Worm (Caenorhabditis elegans) whole organism, late embryonic: Measurements from ENCODE around the gene sru-6.

Source experiments
- C38D4.7 ChIP-seq: fragments of 200-800 bp; sonication (Bioruptor generic); optimal IDR thresholded peaks from 2 replicates; lab custom pipeline; 2018; ENCODE audit warnings: mild to moderate bottlenecking, missing genetic modification characterization, moderate library complexity, missing compliant biosample characterization
- F13H6.1 ChIP-seq: sonication (generic microtip); optimal IDR thresholded peaks from 2 replicates; lab custom pipeline; 2016; ENCODE audit warnings: missing genetic modification characterization, missing compliant biosample characterization
- K02D7.2 ChIP-seq: sonication (generic microtip); optimal IDR thresholded peaks from 2 replicates; lab custom pipeline; 2017; ENCODE audit warnings: mild to moderate bottlenecking, missing genetic modification characterization, missing compliant biosample characterization
- ahr-1 ChIP-seq: sonication (generic microtip); optimal IDR thresholded peaks from 2 replicates; lab custom pipeline; 2016; ENCODE audit warnings: missing genetic modification characterization, missing compliant biosample characterization
- ceh-14 ChIP-seq: sonication (generic microtip); optimal IDR thresholded peaks from 2 replicates; lab custom pipeline; 2016; ENCODE audit warnings: missing genotype, missing genetic modification characterization, missing compliant biosample characterization
- ceh-18 ChIP-seq: sonication (generic microtip); optimal IDR thresholded peaks from 2 replicates; lab custom pipeline; 2016; ENCODE audit warnings: missing genetic modification characterization, missing compliant biosample characterization
- ceh-2 ChIP-seq: sonication (generic microtip); optimal IDR thresholded peaks from 2 replicates; lab custom pipeline; 2016; ENCODE audit warnings: missing genotype, missing genetic modification characterization, missing compliant biosample characterization
- ceh-24 ChIP-seq: sonication (generic microtip); optimal IDR thresholded peaks from 2 replicates; lab custom pipeline; 2016; ENCODE audit warnings: mild to moderate bottlenecking, missing genetic modification characterization, missing compliant biosample characterization
- ceh-31 ChIP-seq: sonication (generic microtip); optimal IDR thresholded peaks from 2 replicates; lab custom pipeline; 2016; ENCODE audit warnings: missing genetic modification characterization, missing compliant biosample characterization
- ceh-9 ChIP-seq: sonication (generic microtip); optimal IDR thresholded peaks from 2 replicates; lab custom pipeline; 2016; ENCODE audit warnings: mild to moderate bottlenecking, missing genetic modification characterization, inconsistent platforms, missing compliant biosample characterization
- che-1 ChIP-seq: sonication (generic microtip); optimal IDR thresholded peaks from 2 replicates; lab custom pipeline; 2016; ENCODE audit warnings: mild to moderate bottlenecking, missing genetic modification characterization, missing compliant biosample characterization
- dmd-4 ChIP-seq: sonication (generic microtip); optimal IDR thresholded peaks from 2 replicates; lab custom pipeline; 2016; ENCODE audit warnings: borderline replicate concordance, missing genetic modification characterization, missing compliant biosample characterization
- dve-1 ChIP-seq: sonication (generic microtip); optimal IDR thresholded peaks from 2 replicates; lab custom pipeline; 2017; ENCODE audit warnings: antibody characterized with exemption, mild to moderate bottlenecking, missing genetic modification characterization, missing compliant biosample characterization
- fax-1 ChIP-seq: sonication (generic microtip); optimal IDR thresholded peaks from 2 replicates; lab custom pipeline; 2016; ENCODE audit warnings: missing genotype, missing genetic modification characterization, missing compliant biosample characterization
- fkh-6 ChIP-seq: sonication (generic microtip); optimal IDR thresholded peaks from 2 replicates; lab custom pipeline; 2016; ENCODE audit warnings: missing genetic modification characterization, missing compliant biosample characterization
- hlh-30 ChIP-seq: sonication (generic microtip); optimal IDR thresholded peaks from 2 replicates; lab custom pipeline; 2017; ENCODE audit warnings: antibody characterized with exemption, missing genetic modification characterization, missing compliant biosample characterization; ENCODE audit not compliant: insufficient read depth
- hlh-8 ChIP-seq: sonication (generic microtip); optimal IDR thresholded peaks from 2 replicates; lab custom pipeline; 2016; ENCODE audit warnings: missing genotype, missing genetic modification characterization, missing compliant biosample characterization
- lim-6 ChIP-seq: sonication (generic microtip); optimal IDR thresholded peaks from 2 replicates; lab custom pipeline; 2016; ENCODE audit warnings: missing genetic modification characterization, missing compliant biosample characterization
- madf-2 ChIP-seq: sonication (generic microtip); optimal IDR thresholded peaks from 2 replicates; lab custom pipeline; 2017; ENCODE audit warnings: missing genetic modification characterization, missing compliant biosample characterization
- nfya-1 ChIP-seq: sonication (generic microtip); optimal IDR thresholded peaks from 2 replicates; lab custom pipeline; 2017; ENCODE audit warnings: missing genetic modification characterization, mild to moderate bottlenecking, missing compliant biosample characterization, antibody characterized with exemption, moderate library complexity
- nhr-11 ChIP-seq: fragments of 150-350 bp; optimal IDR thresholded peaks from 2 replicates; lab custom pipeline; 2014; ENCODE audit warnings: missing biosample characterization, missing genetic modification characterization
- odd-2 ChIP-seq: sonication (generic microtip); optimal IDR thresholded peaks from 2 replicates; lab custom pipeline; 2017; ENCODE audit warnings: antibody characterized with exemption, mild to moderate bottlenecking, missing genetic modification characterization, missing compliant biosample characterization
- pag-3 ChIP-seq: sonication (generic microtip); optimal IDR thresholded peaks from 2 replicates; lab custom pipeline; 2016; ENCODE audit warnings: missing compliant biosample characterization, missing genetic modification characterization, borderline replicate concordance
- pat-9 ChIP-seq: fragments of 200-800 bp; sonication (Bioruptor generic); optimal IDR thresholded peaks from 2 replicates; lab custom pipeline; 2018; ENCODE audit warnings: mild to moderate bottlenecking, missing genetic modification characterization, moderate library complexity, missing compliant biosample characterization
- pax-1 ChIP-seq: fragments of 150-350 bp; optimal IDR thresholded peaks from 2 replicates; lab custom pipeline; 2014; ENCODE audit warnings: missing biosample characterization, missing genetic modification characterization
- pha-2 ChIP-seq: sonication (generic microtip); optimal IDR thresholded peaks from 2 replicates; lab custom pipeline; 2017; ENCODE audit warnings: mild to moderate bottlenecking, missing genetic modification characterization, missing compliant biosample characterization
- pha-4 ChIP-seq: fragments of 150-350 bp; optimal IDR thresholded peaks from 2 replicates; lab custom pipeline; 2018; ENCODE audit warnings: missing biosample characterization, missing genetic modification reagents, missing genetic modification characterization
- pqm-1 ChIP-seq: sonication (generic microtip); optimal IDR thresholded peaks from 2 replicates; lab custom pipeline; 2016; ENCODE audit warnings: missing genetic modification characterization, missing compliant biosample characterization
- rnt-1 ChIP-seq: sonication (generic microtip); optimal IDR thresholded peaks from 2 replicates; lab custom pipeline; 2016; ENCODE audit warnings: missing genetic modification characterization, missing compliant biosample characterization
- syd-9 ChIP-seq: sonication (generic microtip); optimal IDR thresholded peaks from 2 replicates; lab custom pipeline; 2016; ENCODE audit warnings: mild to moderate bottlenecking, missing genetic modification characterization, moderate library complexity, missing compliant biosample characterization
- tbx-7 ChIP-seq: sonication (generic microtip); optimal IDR thresholded peaks from 2 replicates; lab custom pipeline; 2016; ENCODE audit warnings: missing genotype, missing genetic modification characterization, missing compliant biosample characterization
- ttx-3 ChIP-seq: sonication (generic microtip); optimal IDR thresholded peaks from 2 replicates; lab custom pipeline; 2016; ENCODE audit warnings: missing genetic modification reagents, missing genetic modification characterization, missing compliant biosample characterization
- unc-3 ChIP-seq, 2 experiments: fragments of 200-800 bp in 1 of 2; sonication (Bioruptor generic) in 1 of 2; sonication (generic microtip) in 1 of 2; conservative IDR thresholded peaks in 1 of 2; optimal IDR thresholded peaks in 1 of 2; 2 replicates each; pipeline versions ENCODE4 v1.3.6 to Lab custom; 2016 to 2022; ENCODE audit warnings: missing compliant biosample characterization in 2 of 2, missing genetic modification characterization in 2 of 2, missing genetic modification reagents in 1 of 2
- unc-42 ChIP-seq: sonication (generic microtip); optimal IDR thresholded peaks from 2 replicates; lab custom pipeline; 2016; ENCODE audit warnings: missing genotype, missing genetic modification characterization, missing compliant biosample characterization
- unc-86 ChIP-seq: sonication (generic microtip); optimal IDR thresholded peaks from 2 replicates; lab custom pipeline; 2016; ENCODE audit warnings: missing genetic modification characterization, missing compliant biosample characterization
- zip-5 ChIP-seq: sonication (generic microtip); optimal IDR thresholded peaks from 2 replicates; lab custom pipeline; 2016; ENCODE audit warnings: missing genetic modification characterization, missing compliant biosample characterization

sru-6 gene

DNA sequence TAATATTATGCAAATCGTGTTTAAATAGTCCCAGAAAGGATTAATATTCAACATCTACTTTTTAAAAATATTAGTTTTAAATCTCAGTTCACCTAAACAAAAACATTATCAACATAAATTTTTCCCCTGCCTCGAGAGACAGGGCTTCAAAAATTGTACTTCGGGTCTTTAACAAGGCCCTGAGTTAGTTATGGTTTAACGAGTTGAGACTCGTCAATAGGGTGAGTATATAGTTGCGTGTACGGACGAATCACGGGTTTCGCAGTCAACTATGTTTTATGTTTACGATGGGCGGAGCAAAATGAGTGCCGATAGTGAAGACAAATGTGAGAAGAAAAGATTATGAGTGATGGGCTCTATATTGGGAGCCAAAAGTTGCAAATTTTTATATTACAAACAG lies 21.2 kb downstream of the sru-6 start:
- TF ChIP-seq F13H6.1 (tag; lab: Kevin White, UChicago) (no peak), tbx-7 (tag; lab: Kevin White, UChicago) (no peak), lim-6 (tag; lab: Kevin White, UChicago) (no peak), unc-86 (tag; lab: Kevin White, UChicago) (no peak), ceh-9 (no peak), syd-9 (no peak)
- TF ChIP-seq, all 69 proteins: peak for 0

DNA sequence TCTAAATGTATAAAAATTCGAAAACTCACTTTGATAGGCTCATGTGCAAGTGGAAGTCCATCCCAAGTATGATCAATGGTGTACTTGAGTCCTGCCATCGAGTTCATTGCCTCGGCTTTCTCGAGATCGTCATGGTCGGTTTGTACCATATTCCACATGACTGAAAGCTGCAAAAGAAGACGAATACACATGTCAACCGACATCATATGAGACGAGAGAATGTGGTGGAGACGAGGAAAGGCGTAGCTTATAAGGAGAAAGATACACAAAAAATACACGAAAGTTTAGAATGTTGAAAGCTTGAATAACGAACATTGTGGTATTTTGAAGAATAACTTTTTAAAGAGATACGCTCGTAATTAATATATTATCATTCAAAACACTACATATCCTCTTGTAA lies 22.4 kb downstream of the sru-6 start, which contains the start of gene C33A12.3:
Gene C33A12.3, minus strand, starts transcription at position 167 of the 400 bp plus-strand sequence.
- TF ChIP-seq fkh-6 (tag; lab: Kevin White, UChicago) (no peak), fax-1 (tag; lab: Kevin White, UChicago) (no peak), pat-9 (tag; lab: Kevin White, UChicago) (no peak), pqm-1 (tag; lab: Kevin White, UChicago) (no peak), dve-1 (tag; lab: Kevin White, UChicago) (no peak), unc-3 (GFP tag; conservative IDR thresholded peaks at IDR 0.05; lab: Robert Waterston, UW) (no peak), unc-3 (tag; optimal IDR thresholded peaks at IDR 0.05; lab: Kevin White, UChicago) (no peak), pha-4 (tag; lab: Kevin White, UChicago) (no peak), ceh-24 (no peak), pag-3 (tag; lab: Kevin White, UChicago) (no peak), zip-5 (no peak), madf-2 (tag; lab: Kevin White, UChicago) (no peak), ceh-2 (tag; lab: Kevin White, UChicago) (no peak), hlh-8 (tag; lab: Kevin White, UChicago) (no peak), nfya-1 (no peak), F13H6.1 (tag; lab: Kevin White, UChicago) (no peak), K02D7.2 (tag; lab: Kevin White, UChicago) (no peak), pha-2 (tag; lab: Kevin White, UChicago) (no peak), ceh-18 (tag; lab: Kevin White, UChicago) (no peak)
- TF ChIP-seq, all 69 proteins: peak for 0

- TF ChIP-seq hlh-30 = peak; percentile 76
- peak; percentile 15 for TF ChIP-seq rnt-1 (tag; lab: Kevin White, UChicago)
- no peak for TF ChIP-seq ceh-31 (tag; lab: Kevin White, UChicago)
Measured at ce11 chrIV:9513360-9513777, 22.9 kb downstream of the sru-6 start.

ce11 chrIV:9514132-9514531 lies 23.7 kb downstream of the sru-6 start:
- no peak for TF ChIP-seq ttx-3 (tag; lab: Kevin White, UChicago)
- no peak for TF ChIP-seq ceh-14 (tag; lab: Kevin White, UChicago)
- no peak for TF ChIP-seq che-1 (tag; lab: Kevin White, UChicago)
- no peak for TF ChIP-seq pha-2 (tag; lab: Kevin White, UChicago)
- no peak for TF ChIP-seq unc-42 (tag; lab: Kevin White, UChicago)
- TF ChIP-seq ahr-1 (tag; lab: Kevin White, UChicago) = no peak
- no peak for TF ChIP-seq dmd-4
- no peak for TF ChIP-seq odd-2
- no peak for TF ChIP-seq dve-1 (tag; lab: Kevin White, UChicago)
- TF ChIP-seq pax-1 = no peak
- TF ChIP-seq rnt-1 (tag; lab: Kevin White, UChicago) = no peak
- no peak for TF ChIP-seq C38D4.7
- TF ChIP-seq nhr-11 (tag; lab: Kevin White, UChicago) = no peak
